Fruit fly (Drosophila melanogaster) whole organism, adult: ENCODE results near the gene CG4364.

Source experiments
- CG11617 ChIP-seq: fragments of 200-800 bp; sonication (Bioruptor generic); optimal IDR thresholded peaks from 2 replicates; lab custom pipeline; 2017; ENCODE audit warnings: mild to moderate bottlenecking, missing biosample characterization, missing genetic modification reagents, missing genetic modification characterization
- CG12768 ChIP-seq: fragments of 200-800 bp; sonication (Bioruptor generic); optimal IDR thresholded peaks from 2 replicates; lab custom pipeline; 2017; ENCODE audit warnings: missing biosample characterization, missing genetic modification characterization, mild to moderate bottlenecking, moderate library complexity, missing genetic modification reagents
- CG14711 ChIP-seq: fragments of 200-800 bp; sonication (Bioruptor generic); optimal IDR thresholded peaks from 2 replicates; lab custom pipeline; 2018; ENCODE audit warnings: missing biosample characterization, mild to moderate bottlenecking, missing genetic modification characterization, moderate library complexity
- CG1620 ChIP-seq: fragments of 200-800 bp; sonication (Bioruptor generic); optimal IDR thresholded peaks from 2 replicates; lab custom pipeline; 2016; ENCODE audit warnings: missing biosample characterization, missing genetic modification characterization
- CG33017 ChIP-seq: fragments of 200-800 bp; sonication (Bioruptor generic); optimal IDR thresholded peaks from 2 replicates; lab custom pipeline; 2018; ENCODE audit warnings: missing biosample characterization, mild to moderate bottlenecking, missing genetic modification characterization, moderate library complexity
- CG5204 ChIP-seq: fragments of 200-800 bp; sonication (Bioruptor generic); optimal IDR thresholded peaks from 2 replicates; lab custom pipeline; 2016; ENCODE audit warnings: missing biosample characterization, missing genetic modification characterization
- CG7045 ChIP-seq: fragments of 200-800 bp; sonication (Bioruptor generic); optimal IDR thresholded peaks from 2 replicates; lab custom pipeline; 2017; ENCODE audit warnings: missing biosample characterization, mild to moderate bottlenecking, missing genetic modification characterization
- CG7101 ChIP-seq: fragments of 200-800 bp; sonication (Bioruptor generic); optimal IDR thresholded peaks from 2 replicates; lab custom pipeline; 2018; ENCODE audit warnings: missing biosample characterization, mild to moderate bottlenecking, missing genetic modification characterization, moderate library complexity
- Clk ChIP-seq: fragments of 200-800 bp; sonication (Bioruptor generic); optimal IDR thresholded peaks from 2 replicates; lab custom pipeline; 2017; ENCODE audit warnings: missing biosample characterization, missing genetic modification characterization
- Crg-1 ChIP-seq: fragments of 200-800 bp; sonication (Bioruptor generic); optimal IDR thresholded peaks from 2 replicates; lab custom pipeline; 2016; ENCODE audit warnings: missing biosample characterization, missing genetic modification characterization
- Hr96 ChIP-seq: fragments of 200-800 bp; sonication (Bioruptor generic); optimal IDR thresholded peaks from 2 replicates; lab custom pipeline; 2016; ENCODE audit warnings: missing biosample characterization, missing genetic modification characterization
- Mnt ChIP-seq: fragments of 200-800 bp; sonication (Bioruptor generic); optimal IDR thresholded peaks from 2 replicates; lab custom pipeline; 2016; ENCODE audit warnings: missing biosample characterization, mild to moderate bottlenecking, missing genetic modification characterization
- bab1 ChIP-seq: fragments of 200-800 bp; sonication (Bioruptor generic); optimal IDR thresholded peaks from 3 replicates; lab custom pipeline; 2019; ENCODE audit warnings: missing biosample characterization, mild to moderate bottlenecking, missing genetic modification characterization, moderate library complexity
- cic ChIP-seq: fragments of 200-800 bp; sonication (Bioruptor generic); optimal IDR thresholded peaks from 2 replicates; lab custom pipeline; 2017; ENCODE audit warnings: missing biosample characterization, mild to moderate bottlenecking, missing genetic modification characterization, moderate library complexity
- cnc ChIP-seq, 2 experiments: fragments of >200 bp; optimal IDR thresholded peaks; 2 replicates each; lab custom pipeline; 2017
- kay ChIP-seq: fragments of 200-800 bp; sonication (Bioruptor generic); peaks from one replicate; lab custom pipeline; 2016; ENCODE audit warnings: missing biosample characterization, missing genetic modification characterization, borderline replicate concordance
- ovo ChIP-seq: fragments of 200-800 bp; sonication (Bioruptor generic); optimal IDR thresholded peaks from 2 replicates; lab custom pipeline; 2016; ENCODE audit warnings: missing biosample characterization, missing genetic modification characterization
- pad ChIP-seq: fragments of 200-800 bp; sonication (Bioruptor generic); optimal IDR thresholded peaks from 3 replicates; lab custom pipeline; 2017; ENCODE audit warnings: missing biosample characterization, missing genetic modification characterization, mild to moderate bottlenecking, moderate library complexity, missing genetic modification reagents
- tj ChIP-seq: fragments of 200-800 bp; sonication (Bioruptor generic); optimal IDR thresholded peaks from 3 replicates; lab custom pipeline; 2017; ENCODE audit warnings: missing biosample characterization, mild to moderate bottlenecking, missing genetic modification characterization, moderate library complexity
- toe ChIP-seq: fragments of 200-800 bp; sonication (Bioruptor generic); optimal IDR thresholded peaks from 2 replicates; lab custom pipeline; 2016; ENCODE audit warnings: missing biosample characterization, missing genetic modification characterization

Gene CG4364

DNA sequence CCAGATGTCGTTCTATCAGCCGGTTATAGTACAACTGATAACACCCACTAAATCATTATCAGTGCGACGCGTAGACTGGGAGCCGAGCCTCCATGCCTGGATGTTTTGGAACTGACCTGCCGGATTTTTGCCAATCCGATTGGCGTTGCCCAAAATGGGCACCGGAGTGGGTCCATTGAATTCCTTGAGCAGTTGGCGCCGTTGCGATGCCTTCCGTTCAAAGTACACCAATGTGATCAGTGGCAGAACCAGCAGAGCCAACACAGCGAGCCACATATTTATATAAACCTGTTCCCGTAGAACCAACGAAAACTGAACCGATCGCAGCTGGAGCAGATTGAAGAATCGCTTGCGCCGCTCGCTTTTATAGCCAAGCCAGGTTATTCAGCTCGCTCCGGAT lies 38.7 kb upstream of the CG4364 start, which contains the start of gene Cyp4e3:
TSS of gene Cyp4e3 (minus strand) at position 327 of the 400 bp plus-strand sequence.
- no peak for TF ChIP-seq CG1620 (GFP tag; lab: Kevin White, UChicago)

dm6 chr2L:9746236-9747225 lies 35.5 kb upstream of the CG4364 start, which contains the start of gene Nckx30C:
Gene Nckx30C (minus strand): TSS chr2L:9746495.
- no peak for TF ChIP-seq CG33017 (tag; lab: Kevin White, UChicago)
- TF ChIP-seq CG11617 (GFP tag; lab: Kevin White, UChicago): no peak
- no peak for TF ChIP-seq tj
- TF ChIP-seq Clk (GFP tag; lab: Kevin White, UChicago): no peak
- TF ChIP-seq cnc (optimal IDR thresholded peaks at IDR 0.05; lab: Kevin White, UChicago): no peak
- no peak for TF ChIP-seq Mnt
- no peak for TF ChIP-seq bab1 (GFP tag; lab: Kevin White, UChicago)
- no peak for TF ChIP-seq CG5204
- no peak for TF ChIP-seq Crg-1 (GFP tag; lab: Kevin White, UChicago)
- no peak for TF ChIP-seq toe (GFP tag; lab: Kevin White, UChicago)
- TF ChIP-seq CG12768 (GFP tag; lab: Kevin White, UChicago): no peak

dm6 chr2L:9744634-9745033 lies 33.6 kb upstream of the CG4364 start:
- TF ChIP-seq Mnt: no peak

dm6 chr2L:9743823-9744222 lies 32.8 kb upstream of the CG4364 start:
- TF ChIP-seq tj (no peak), Crg-1 (GFP tag; lab: Kevin White, UChicago) (no peak), CG7045 (GFP tag; lab: Kevin White, UChicago) (no peak), toe (GFP tag; lab: Kevin White, UChicago) (no peak)

- TF ChIP-seq bab1 (GFP tag; lab: Kevin White, UChicago): no peak
- TF ChIP-seq ovo (GFP tag; lab: Kevin White, UChicago): no peak
- TF ChIP-seq Crg-1 (GFP tag; lab: Kevin White, UChicago): no peak
- no peak for TF ChIP-seq CG1620 (GFP tag; lab: Kevin White, UChicago)
- no peak for TF ChIP-seq CG12768 (GFP tag; lab: Kevin White, UChicago)
- no peak for TF ChIP-seq Mnt
- TF ChIP-seq CG11617 (GFP tag; lab: Kevin White, UChicago): no peak
- TF ChIP-seq Hr96 (GFP tag; lab: Kevin White, UChicago): no peak
- no peak for TF ChIP-seq Clk (GFP tag; lab: Kevin White, UChicago)
- TF ChIP-seq CG33017 (tag; lab: Kevin White, UChicago): no peak
- no peak for TF ChIP-seq tj
- TF ChIP-seq kay (GFP tag; lab: Kevin White, UChicago): no peak
- no peak for TF ChIP-seq CG14711 (tag; lab: Kevin White, UChicago)
- no peak for TF ChIP-seq CG5204
- no peak for TF ChIP-seq cic (GFP tag; lab: Kevin White, UChicago)
- TF ChIP-seq pad: no peak
- TF ChIP-seq CG7101 (tag; lab: Kevin White, UChicago): no peak
- no peak for TF ChIP-seq toe (GFP tag; lab: Kevin White, UChicago)
These were observed 28.6 kb upstream of the CG4364 start for dm6 chr2L:9739685-9740084.

DNA sequence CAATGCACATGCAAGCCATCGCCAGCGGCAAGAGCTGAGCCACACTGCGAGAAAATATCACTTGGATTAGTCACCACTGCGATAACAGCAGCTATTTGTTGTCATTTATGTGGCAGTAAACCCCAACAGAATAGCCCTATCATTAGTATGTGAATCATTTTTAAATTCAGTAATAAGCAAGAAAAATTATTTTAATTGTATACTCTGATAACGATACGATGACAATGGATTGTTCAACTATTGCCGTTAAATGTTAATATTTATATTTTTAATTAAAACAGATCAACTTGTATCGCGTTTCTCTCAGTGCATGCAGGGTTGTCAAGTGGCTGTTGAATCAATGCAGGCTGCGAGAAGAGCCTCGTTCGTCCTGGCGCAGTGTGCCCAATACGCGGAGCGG lies 26.7 kb upstream of the CG4364 start:
- peak; percentile 18 for TF ChIP-seq CG7101 (tag; lab: Kevin White, UChicago)
- no peak for TF ChIP-seq Hr96 (GFP tag; lab: Kevin White, UChicago)
- TF ChIP-seq CG12768 (GFP tag; lab: Kevin White, UChicago): no peak
- TF ChIP-seq Crg-1 (GFP tag; lab: Kevin White, UChicago): no peak
- peak; percentile 21 for TF ChIP-seq CG5204
- TF ChIP-seq Clk (GFP tag; lab: Kevin White, UChicago): no peak
- TF ChIP-seq kay (GFP tag; lab: Kevin White, UChicago): no peak
- TF ChIP-seq bab1 (GFP tag; lab: Kevin White, UChicago): no peak
- TF ChIP-seq toe (GFP tag; lab: Kevin White, UChicago): peak; percentile 16
- TF ChIP-seq CG11617 (GFP tag; lab: Kevin White, UChicago): no peak
- no peak for TF ChIP-seq pad
- TF ChIP-seq CG33017 (tag; lab: Kevin White, UChicago): peak; percentile 15
- TF ChIP-seq tj: no peak
- TF ChIP-seq CG14711 (tag; lab: Kevin White, UChicago): no peak
- no peak for TF ChIP-seq Mnt
- no peak for TF ChIP-seq cic (GFP tag; lab: Kevin White, UChicago)
- no peak for TF ChIP-seq CG1620 (GFP tag; lab: Kevin White, UChicago)
- peak; percentile 34 for TF ChIP-seq CG7045 (GFP tag; lab: Kevin White, UChicago)
- no peak for TF ChIP-seq cnc (optimal IDR thresholded peaks at IDR 0.05; lab: Kevin White, UChicago)
- TF ChIP-seq ovo (GFP tag; lab: Kevin White, UChicago): no peak
